Worm (Caenorhabditis elegans) whole organism, L1 larva: ENCODE results near the gene fbxa-65.

Experiments used
- C04F5.9 ChIP-seq: sonication (generic microtip); optimal IDR thresholded peaks from 2 replicates; lab custom pipeline; 2016; ENCODE audit warnings: missing genetic modification characterization, missing compliant biosample characterization
- C16A3.4 ChIP-seq: fragments of 150-350 bp; optimal IDR thresholded peaks from 2 replicates; lab custom pipeline; 2014; ENCODE audit warnings: missing biosample characterization, missing genetic modification characterization
- aha-1 ChIP-seq: fragments of 150-350 bp; optimal IDR thresholded peaks from 2 replicates; lab custom pipeline; 2014; ENCODE audit warnings: missing biosample characterization, missing genetic modification characterization
- ama-1 ChIP-seq: fragments of 150-350 bp; optimal IDR thresholded peaks from 2 replicates; lab custom pipeline; 2014
- blmp-1 ChIP-seq: fragments of 150-350 bp; optimal IDR thresholded peaks from 2 replicates; lab custom pipeline; 2014; ENCODE audit warnings: missing biosample characterization, missing genetic modification characterization
- ceh-82 ChIP-seq, 3 experiments: fragments of 150-350 bp in 1 of 3; sonication (generic microtip) in 2 of 3; optimal IDR thresholded peaks; 2 replicates each; lab custom pipeline; 2014 to 2017; ENCODE audit warnings: missing biosample characterization in 3 of 3, missing genetic modification characterization in 3 of 3
- ceh-88 ChIP-seq: fragments of 200-800 bp; sonication (Bioruptor generic); IDR thresholded peaks from 2 replicates; pipeline ENCODE4 v1.3.6; 2022; ENCODE audit warnings: missing genetic modification characterization, missing compliant biosample characterization
- ces-1 ChIP-seq: fragments of 150-350 bp; optimal IDR thresholded peaks from 2 replicates; lab custom pipeline; 2014; ENCODE audit warnings: missing biosample characterization, missing genetic modification reagents, missing genetic modification characterization
- dpl-1 ChIP-seq, 3 experiments: fragments of 150-350 bp in 2 of 3; sonication (generic microtip) in 1 of 3; optimal IDR thresholded peaks; 2 replicates each; lab custom pipeline; 2014 to 2017; ENCODE audit warnings: missing biosample characterization in 3 of 3, missing genetic modification characterization in 3 of 3, missing genetic modification reagents in 3 of 3
- efl-1 ChIP-seq, 4 experiments: fragments of 150-350 bp; optimal IDR thresholded peaks in 3 of 4; peaks in 1 of 4; 1 replicate in 1 of 4; 2 replicates in 3 of 4; lab custom pipeline; 2014; ENCODE audit warnings: missing biosample characterization in 2 of 4, missing genetic modification characterization in 2 of 4, missing genetic modification reagents in 2 of 4
- elt-2 ChIP-seq: sonication (generic microtip); optimal IDR thresholded peaks from 2 replicates; lab custom pipeline; 2016; ENCODE audit warnings: missing genetic modification characterization, mild to moderate bottlenecking, inconsistent platforms, missing compliant biosample characterization, missing genetic modification reagents
- elt-3 ChIP-seq, 6 experiments: fragments of 150-350 bp in 1 of 6; sonication (generic microtip); optimal IDR thresholded peaks; 2 replicates each; lab custom pipeline; 2017 to 2018; ENCODE audit warnings: missing biosample characterization in 6 of 6, missing genetic modification characterization in 6 of 6, inconsistent platforms in 1 of 6
- ets-5 ChIP-seq: fragments of 200-800 bp; sonication (Bioruptor generic); IDR thresholded peaks from 2 replicates; pipeline ENCODE4 v1.3.6; 2022; ENCODE audit warnings: missing genetic modification characterization, missing compliant biosample characterization
- fkh-10 ChIP-seq: sonication (generic microtip); optimal IDR thresholded peaks from 2 replicates; lab custom pipeline; 2017; ENCODE audit warnings: missing biosample characterization, missing genetic modification reagents, missing genetic modification characterization
- fkh-4 ChIP-seq: sonication (generic microtip); optimal IDR thresholded peaks from 2 replicates; lab custom pipeline; 2016; ENCODE audit warnings: missing compliant biosample characterization, missing genetic modification characterization, borderline replicate concordance
- fkh-8 ChIP-seq: sonication (generic microtip); optimal IDR thresholded peaks from 2 replicates; lab custom pipeline; 2016; ENCODE audit warnings: mild to moderate bottlenecking, missing genetic modification characterization, missing compliant biosample characterization
- hlh-17 ChIP-seq: fragments of 200-800 bp; sonication (Bioruptor generic); optimal IDR thresholded peaks from 2 replicates; lab custom pipeline; 2018; ENCODE audit warnings: missing genetic modification characterization, mild to moderate bottlenecking, missing compliant biosample characterization, moderate library complexity, borderline replicate concordance
- hlh-4 ChIP-seq: sonication (generic microtip); optimal IDR thresholded peaks from 2 replicates; lab custom pipeline; 2016; ENCODE audit warnings: mild to moderate bottlenecking, missing genetic modification characterization, missing compliant biosample characterization
- hpl-2 ChIP-seq: fragments of 150-350 bp; optimal IDR thresholded peaks from 2 replicates; lab custom pipeline; 2014; ENCODE audit warnings: missing biosample characterization, missing genetic modification reagents, missing genetic modification characterization
- jun-1 ChIP-seq: fragments of 150-350 bp; optimal IDR thresholded peaks from 2 replicates; lab custom pipeline; 2014; ENCODE audit warnings: missing biosample characterization, missing genetic modification reagents, missing genetic modification characterization
- lin-14 ChIP-seq: fragments of 200-800 bp; sonication (Bioruptor generic); optimal IDR thresholded peaks from 2 replicates; lab custom pipeline; 2018; ENCODE audit warnings: mild to moderate bottlenecking, missing genetic modification characterization, moderate library complexity, missing compliant biosample characterization
- lin-15B ChIP-seq: fragments of 150-350 bp; sonication (generic microtip); optimal IDR thresholded peaks from 3 replicates; lab custom pipeline; 2014; ENCODE audit warnings: missing biosample characterization, missing genetic modification characterization
- lin-35 ChIP-seq, 2 experiments: fragments of 150-350 bp; optimal IDR thresholded peaks; 2 replicates each; lab custom pipeline; 2014; ENCODE audit warnings: missing biosample characterization in 2 of 2, missing genetic modification characterization in 2 of 2, missing genetic modification reagents in 2 of 2
- mef-2 ChIP-seq: fragments of 150-350 bp; optimal IDR thresholded peaks from 2 replicates; lab custom pipeline; 2014; ENCODE audit warnings: missing biosample characterization, missing genetic modification characterization
- nhr-19 ChIP-seq: fragments of 200-800 bp; sonication (Bioruptor generic); conservative IDR thresholded peaks from 2 replicates; pipeline ENCODE4 v1.3.6; 2022; ENCODE audit warnings: missing genetic modification characterization, missing compliant biosample characterization
- nhr-20 ChIP-seq: sonication (generic microtip); optimal IDR thresholded peaks from 2 replicates; lab custom pipeline; 2016; ENCODE audit warnings: mild to moderate bottlenecking, missing genetic modification characterization, missing compliant biosample characterization
- nhr-47 ChIP-seq: sonication (generic microtip); optimal IDR thresholded peaks from 2 replicates; lab custom pipeline; 2016; ENCODE audit warnings: mild to moderate bottlenecking, missing genetic modification characterization, moderate library complexity, missing compliant biosample characterization
- nhr-71 ChIP-seq: sonication (generic microtip); optimal IDR thresholded peaks from 2 replicates; lab custom pipeline; 2016; ENCODE audit warnings: mild to moderate bottlenecking, missing genetic modification characterization, moderate library complexity, missing compliant biosample characterization
- nhr-76 ChIP-seq: sonication (generic microtip); optimal IDR thresholded peaks from 2 replicates; lab custom pipeline; 2017; ENCODE audit warnings: missing biosample characterization, missing genetic modification characterization
- nhr-77 ChIP-seq: fragments of 150-350 bp; optimal IDR thresholded peaks from 2 replicates; lab custom pipeline; 2014; ENCODE audit warnings: missing biosample characterization, missing genetic modification characterization
- nhr-85 ChIP-seq: sonication (generic microtip); peaks from one replicate; lab custom pipeline; 2016; ENCODE audit warnings: missing genetic modification characterization, inconsistent platforms, missing compliant biosample characterization
- pag-3 ChIP-seq: sonication (generic microtip); optimal IDR thresholded peaks from 2 replicates; lab custom pipeline; 2017; ENCODE audit warnings: missing genetic modification characterization, mild to moderate bottlenecking, missing compliant biosample characterization, antibody characterized with exemption, borderline replicate concordance; ENCODE audit not compliant: insufficient read depth
- pax-3 ChIP-seq: fragments of 200-800 bp; sonication (Bioruptor generic); optimal IDR thresholded peaks from 2 replicates; lab custom pipeline; 2018; ENCODE audit warnings: mild to moderate bottlenecking, missing genetic modification characterization, moderate library complexity, missing compliant biosample characterization
- rnt-1 ChIP-seq: sonication (generic microtip); optimal IDR thresholded peaks from 2 replicates; lab custom pipeline; 2016; ENCODE audit warnings: mild to moderate bottlenecking, missing genetic modification characterization, moderate library complexity, missing compliant biosample characterization
- snu-23 ChIP-seq: sonication (generic microtip); optimal IDR thresholded peaks from 2 replicates; lab custom pipeline; 2016; ENCODE audit warnings: missing genetic modification characterization, missing compliant biosample characterization
- sptf-1 ChIP-seq: fragments of 150-350 bp; optimal IDR thresholded peaks from 2 replicates; lab custom pipeline; 2014; ENCODE audit warnings: missing biosample characterization, missing genetic modification characterization
- swsn-7 ChIP-seq: sonication (generic microtip); optimal IDR thresholded peaks from 2 replicates; lab custom pipeline; 2016; ENCODE audit warnings: missing genetic modification characterization, missing compliant biosample characterization
- tlp-1 ChIP-seq: fragments of 150-350 bp; optimal IDR thresholded peaks from 2 replicates; lab custom pipeline; 2014; ENCODE audit warnings: missing biosample characterization, missing genetic modification characterization
- unc-130 ChIP-seq: fragments of 150-350 bp; optimal IDR thresholded peaks from 2 replicates; lab custom pipeline; 2017; ENCODE audit warnings: missing biosample characterization, missing genetic modification characterization, inconsistent platforms
- unc-30 ChIP-seq: sonication (generic microtip); optimal IDR thresholded peaks from 2 replicates; lab custom pipeline; 2017; ENCODE audit warnings: missing biosample characterization, missing genetic modification characterization
- vab-15 ChIP-seq: sonication (generic microtip); optimal IDR thresholded peaks from 2 replicates; lab custom pipeline; 2017; ENCODE audit warnings: missing genotype, mild to moderate bottlenecking, missing genetic modification characterization, missing compliant biosample characterization
- zag-1 ChIP-seq: fragments of 150-350 bp; optimal IDR thresholded peaks from 2 replicates; lab custom pipeline; 2014; ENCODE audit warnings: missing biosample characterization, missing genetic modification characterization
- ztf-11 ChIP-seq, 2 experiments: sonication (generic microtip); optimal IDR thresholded peaks; 2 replicates each; lab custom pipeline; 2016 to 2017; ENCODE audit warnings: missing genetic modification characterization in 2 of 2, missing biosample characterization in 1 of 2, missing compliant biosample characterization in 1 of 2
- ztf-4 ChIP-seq: fragments of 150-350 bp; optimal IDR thresholded peaks from 2 replicates; lab custom pipeline; 2014; ENCODE audit warnings: missing biosample characterization, missing genetic modification characterization

The fbxa-65 gene

DNA sequence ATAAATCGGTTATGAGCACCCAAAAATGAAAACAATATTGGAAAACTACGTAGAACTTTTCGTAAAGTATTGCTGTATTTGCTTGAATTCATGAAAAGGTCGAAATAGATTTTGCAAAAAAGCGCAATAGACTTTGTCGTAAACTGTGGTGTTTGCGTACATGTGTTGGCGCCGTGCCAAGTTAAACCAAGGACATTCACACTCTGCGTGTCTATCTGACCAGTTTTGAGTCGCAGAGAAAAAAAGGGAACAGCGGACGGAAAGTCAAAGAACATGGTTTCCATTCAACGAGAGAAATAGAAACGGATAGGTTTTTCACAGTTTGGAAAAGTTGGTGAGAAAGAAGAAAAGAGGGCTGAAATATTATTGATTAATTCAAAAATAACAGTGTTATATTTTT lies 44.7 kb upstream of the fbxa-65 start (continued):
- TF ChIP-seq ztf-4 (tag; lab: Kevin White, UChicago) (peak; percentile 30), mef-2 (tag; lab: Kevin White, UChicago) (no peak), zag-1 (tag; lab: Kevin White, UChicago) (no peak), fkh-4 (tag; lab: Kevin White, UChicago) (no peak), tlp-1 (no peak), ces-1 (GFP tag; lab: Kevin White, UChicago) (no peak), fkh-8 (peak; percentile 23), pax-3 (tag; lab: Kevin White, UChicago) (no peak), dpl-1 (GFP tag; optimal IDR thresholded peaks at IDR 0.05; lab: Kevin White, UChicago) (peak; percentile 60 to 81 (median 76)), nhr-47 (tag; lab: Kevin White, UChicago) (peak; percentile 79), fkh-10 (GFP tag; lab: Kevin White, UChicago) (no peak), hpl-2 (peak; percentile 64), pag-3 (tag; lab: Kevin White, UChicago) (peak; percentile 76), vab-15 (tag; lab: Kevin White, UChicago) (no peak), lin-15B (tag; lab: Kevin White, UChicago) (no peak), C16A3.4 (peak; percentile 78), jun-1 (tag; lab: Kevin White, UChicago) (peak; percentile 66), swsn-7 (peak; percentile 68), nhr-71 (tag; lab: Kevin White, UChicago) (peak; percentile 91), nhr-19 (peak; percentile 87), sptf-1 (tag; lab: Kevin White, UChicago) (no peak), ets-5 (GFP tag; lab: Robert Waterston, UW) (no peak), nhr-76 (no peak), lin-14 (peak; percentile 99), aha-1 (tag; lab: Kevin White, UChicago) (no peak), unc-130 (tag; lab: Kevin White, UChicago) (peak; percentile 79), elt-3 (tag; optimal IDR thresholded peaks at IDR 0.05; lab: Kevin White, UChicago) (peak in 3 of 6 experiments; percentile 5 to 87 (median 84)), ztf-11 (tag; optimal IDR thresholded peaks at IDR 0.05; lab: Kevin White, UChicago) (no peak), elt-2 (tag; lab: Kevin White, UChicago) (no peak), hlh-4 (tag; lab: Kevin White, UChicago) (no peak)
- TF ChIP-seq, all 84 proteins: peak for 41

DNA sequence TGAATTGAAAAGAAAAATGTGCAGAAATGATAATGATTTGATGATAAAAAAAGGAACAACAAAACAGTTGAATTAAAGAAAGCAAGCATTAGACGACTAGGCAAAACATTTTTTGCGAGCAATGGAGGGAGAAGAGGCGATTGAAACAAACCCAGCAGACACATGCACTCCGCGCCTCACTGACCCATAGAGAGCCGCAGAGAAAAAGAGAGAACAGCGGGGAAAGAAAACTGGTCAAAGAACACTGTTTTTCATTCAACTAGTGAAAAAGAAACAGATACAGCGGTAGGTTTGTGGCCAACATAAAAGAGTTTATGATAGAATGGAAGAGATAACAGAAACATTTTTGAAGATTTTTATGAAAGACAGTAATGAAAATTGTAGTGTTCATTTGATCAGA lies 42.0 kb upstream of the fbxa-65 start:
- no peak for TF ChIP-seq elt-3 (tag; optimal IDR thresholded peaks at IDR 0.05; lab: Kevin White, UChicago)
- no peak for TF ChIP-seq unc-30 (tag; lab: Kevin White, UChicago)
- TF ChIP-seq dpl-1 (GFP tag; optimal IDR thresholded peaks at IDR 0.05; lab: Kevin White, UChicago): peak in 2 of 3 experiments; percentile 15 to 17
- TF ChIP-seq efl-1 (optimal IDR thresholded peaks at IDR 0.05; lab: Kevin White, UChicago): peak; percentile 15 to 17
- TF ChIP-seq efl-1 (GFP tag; optimal IDR thresholded peaks at IDR 0.05 in 1 of 2; lab: Kevin White, UChicago): no peak
- peak; percentile 49 for TF ChIP-seq nhr-85 (tag; lab: Kevin White, UChicago)
- TF ChIP-seq fkh-10 (GFP tag; lab: Kevin White, UChicago): no peak
- TF ChIP-seq ceh-88 (GFP tag; lab: Robert Waterston, UW): no peak
- no peak for TF ChIP-seq nhr-77 (tag; lab: Kevin White, UChicago)
- TF ChIP-seq blmp-1 (tag; lab: Kevin White, UChicago): peak; percentile 26
- peak; percentile 21 for TF ChIP-seq nhr-47 (tag; lab: Kevin White, UChicago)
- TF ChIP-seq nhr-71 (tag; lab: Kevin White, UChicago): peak; percentile 52
- no peak for TF ChIP-seq C04F5.9 (tag; lab: Kevin White, UChicago)
- peak; percentile 85 for TF ChIP-seq lin-14
- TF ChIP-seq lin-35 (GFP tag; optimal IDR thresholded peaks at IDR 0.05; lab: Kevin White, UChicago): peak in 1 of 2 experiments; percentile 14
- TF ChIP-seq ceh-82 (tag; optimal IDR thresholded peaks at IDR 0.05; lab: Kevin White, UChicago): no peak
- no peak for TF ChIP-seq ama-1 (lab: Kevin White, UChicago)
- peak; percentile 60 for TF ChIP-seq nhr-20 (tag; lab: Kevin White, UChicago)
- TF ChIP-seq hlh-17 (GFP tag; lab: Kevin White, UChicago): no peak
- peak; percentile 58 for TF ChIP-seq rnt-1 (tag; lab: Kevin White, UChicago)
- peak; percentile 42 for TF ChIP-seq snu-23 (GFP tag; lab: Kevin White, UChicago)
- peak; percentile 53 for TF ChIP-seq nhr-19
